Worm (Caenorhabditis elegans): Measurements from ENCODE around the gene Y47D3A.20.

Gene Y47D3A.20

DNA sequence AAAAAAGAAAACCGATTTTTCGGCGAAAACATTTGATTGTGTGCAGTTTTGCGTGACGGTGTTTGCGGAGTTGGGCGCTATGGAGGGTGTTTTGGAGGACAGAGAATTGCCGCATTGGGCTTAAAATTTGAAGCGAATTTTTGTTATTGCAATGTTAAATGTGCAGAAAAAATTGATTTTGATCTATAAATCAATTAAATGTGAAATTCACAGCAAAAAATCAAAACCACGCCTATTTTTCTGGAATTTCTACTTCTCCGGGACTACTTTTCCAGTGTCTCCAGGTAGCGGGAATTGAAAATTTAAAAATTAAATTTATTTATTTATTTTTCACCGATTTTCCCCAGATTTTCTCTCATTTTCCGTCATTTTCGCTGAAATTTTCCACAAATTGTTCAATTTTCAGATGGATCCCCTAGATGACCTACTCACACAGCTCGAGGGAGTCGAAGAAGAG, 42.3 kb downstream of the Y47D3A.20 start, which contains the start of gene mcm-10 (continued):
- TF ChIP-seq hlh-15 (tag; optimal IDR thresholded peaks at IDR 0.05) (peak; percentile 78), nfya-1 (tag; optimal IDR thresholded peaks at IDR 0.05) (peak; percentile 49), ceh-18 (tag; optimal IDR thresholded peaks at IDR 0.05) (peak; percentile 79), elt-2 (tag; optimal IDR thresholded peaks at IDR 0.05) (peak; percentile 83), lin-11 (tag; optimal IDR thresholded peaks at IDR 0.05) (no peak), ets-4 (tag; optimal IDR thresholded peaks at IDR 0.05) (peak; percentile 95), pha-2 (tag; optimal IDR thresholded peaks at IDR 0.05) (peak; percentile 51), syd-9 (tag; optimal IDR thresholded peaks at IDR 0.05) (no peak), odd-2 (tag; optimal IDR thresholded peaks at IDR 0.05) (no peak), hlh-30 (tag; optimal IDR thresholded peaks at IDR 0.05; ENCODE audit: insufficient read depth) (no peak), ceh-30 (tag; optimal IDR thresholded peaks at IDR 0.05) (peak; percentile 45), sox-4 (tag; optimal IDR thresholded peaks at IDR 0.05) (no peak), pqm-1 (tag; optimal IDR thresholded peaks at IDR 0.05) (peak; percentile 95), ceh-6 (GFP tag; optimal IDR thresholded peaks at IDR 0.05) (no peak), tbx-7 (tag; optimal IDR thresholded peaks at IDR 0.05) (peak; percentile 94), ztf-16 (tag; optimal IDR thresholded peaks at IDR 0.05) (peak; percentile 83), F13H6.1 (tag; optimal IDR thresholded peaks at IDR 0.05) (peak; percentile 80), madf-2 (tag; optimal IDR thresholded peaks at IDR 0.05) (peak; percentile 61), fkh-6 (tag; optimal IDR thresholded peaks at IDR 0.05) (peak; percentile 66), K09A11.1 (tag; optimal IDR thresholded peaks at IDR 0.05; ENCODE audit: insufficient read depth) (no peak), fax-1 (tag; optimal IDR thresholded peaks at IDR 0.05) (peak; percentile 90)

DNA sequence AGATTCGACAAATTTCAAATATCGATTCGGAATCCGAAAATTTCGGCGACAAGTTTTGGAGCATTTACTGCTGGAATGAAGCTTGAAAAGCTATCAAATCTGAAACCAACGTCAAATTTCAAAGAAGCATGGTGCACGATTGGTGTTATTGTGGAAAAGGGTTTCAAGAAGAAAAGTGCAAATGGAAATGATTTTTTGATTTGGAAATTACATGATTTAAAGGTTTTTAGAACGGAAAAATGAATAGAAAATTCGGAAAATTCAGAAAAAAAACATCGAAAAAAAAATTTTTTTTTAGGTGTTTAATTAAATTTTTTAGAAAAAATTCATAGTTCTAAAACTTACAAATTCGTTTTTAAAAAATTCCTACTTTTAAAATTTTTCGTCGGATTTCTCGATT, 43.3 kb downstream of the Y47D3A.20 start, which contains the start of gene teg-1:
Gene teg-1 (minus strand): TSS at position 101 of the 400 bp plus-strand sequence.
- TF ChIP-seq fax-1 (tag; optimal IDR thresholded peaks at IDR 0.05) (no peak), gmeb-2 (tag; optimal IDR thresholded peaks at IDR 0.05) (no peak), K02D7.2 (tag; optimal IDR thresholded peaks at IDR 0.05) (no peak), pha-4 (tag; optimal IDR thresholded peaks at IDR 0.05) (no peak), K09A11.1 (tag; optimal IDR thresholded peaks at IDR 0.05; ENCODE audit: insufficient read depth) (no peak), hlh-30 (tag; optimal IDR thresholded peaks at IDR 0.05; ENCODE audit: insufficient read depth) (no peak), che-1 (tag; optimal IDR thresholded peaks at IDR 0.05) (no peak), lin-11 (tag; optimal IDR thresholded peaks at IDR 0.05) (no peak), pros-1 (tag; optimal IDR thresholded peaks at IDR 0.05) (no peak), npax-4 (tag; optimal IDR thresholded peaks at IDR 0.05) (no peak), ceh-31 (tag; optimal IDR thresholded peaks at IDR 0.05) (no peak), Y22D7AL.16 (tag; optimal IDR thresholded peaks at IDR 0.05) (no peak), nhr-232 (tag; optimal IDR thresholded peaks at IDR 0.05) (no peak), mec-3 (tag; optimal IDR thresholded peaks at IDR 0.05; ENCODE audit: borderline replicate concordance) (no peak), ttx-3 (tag; optimal IDR thresholded peaks at IDR 0.05) (no peak), ceh-34 (tag; optimal IDR thresholded peaks at IDR 0.05) (no peak), ceh-45 (GFP tag; IDR thresholded peaks at IDR 0.05) (no peak), hlh-13 (GFP tag; optimal IDR thresholded peaks at IDR 0.05) (no peak)

DNA sequence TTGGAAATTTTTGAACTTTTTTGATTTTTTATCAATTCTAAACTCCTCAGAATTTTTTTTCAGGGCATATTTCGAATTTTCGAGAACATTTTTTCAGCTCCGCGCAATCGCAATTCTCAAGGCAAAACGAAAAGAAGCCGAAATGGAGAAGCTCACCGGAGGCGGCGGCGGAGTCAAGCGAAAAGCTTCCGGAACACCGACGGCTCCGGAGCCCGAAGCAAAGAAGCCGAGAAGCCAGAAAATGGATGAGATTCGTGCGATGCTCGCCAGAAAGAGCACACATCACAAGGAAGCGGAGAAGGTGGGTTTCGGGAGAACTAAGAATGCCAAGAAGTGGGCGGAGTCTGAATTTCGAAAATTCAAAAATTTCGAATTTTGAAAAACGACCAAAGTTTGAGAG, 49.2 kb downstream of the Y47D3A.20 start:
- TF ChIP-seq elt-4 (tag; optimal IDR thresholded peaks at IDR 0.05) (no peak), che-1 (tag; optimal IDR thresholded peaks at IDR 0.05) (no peak), ahr-1 (tag; optimal IDR thresholded peaks at IDR 0.05) (no peak), dmd-4 (tag; optimal IDR thresholded peaks at IDR 0.05; ENCODE audit: borderline replicate concordance) (no peak), pha-4 (tag; optimal IDR thresholded peaks at IDR 0.05) (no peak)
